Fruit fly (Drosophila melanogaster) whole organism, embryonic: ENCODE measurements around the gene CG8206.

ENCODE experiments used
- Ada2b ChIP-seq: fragments of 200-800 bp; sonication (Bioruptor generic); IDR thresholded peaks from 2 replicates; pipeline ENCODE4 v1.3.6; 2022; ENCODE audit warnings: missing biosample characterization, missing genetic modification characterization
- Blimp-1 ChIP-seq: fragments of 200-800 bp; sonication (Bioruptor generic); optimal IDR thresholded peaks from 3 replicates; lab custom pipeline; 2018; ENCODE audit warnings: missing biosample characterization, missing genetic modification characterization, mild to moderate bottlenecking, moderate library complexity, missing genetic modification reagents
- CG10321 ChIP-seq: fragments of 200-800 bp; sonication (Bioruptor generic); IDR thresholded peaks from 2 replicates; pipeline ENCODE4 v1.3.6; 2022; ENCODE audit warnings: missing biosample characterization, missing genetic modification characterization
- CG11085 ChIP-seq: fragments of 200-800 bp; sonication (Bioruptor generic); IDR thresholded peaks from 2 replicates; pipeline ENCODE4 v1.3.6; 2022; ENCODE audit warnings: missing biosample characterization, missing genetic modification characterization
- CG1233 ChIP-seq: fragments of 200-800 bp; sonication (Bioruptor generic); optimal IDR thresholded peaks from 4 replicates; lab custom pipeline; 2018; ENCODE audit warnings: missing biosample characterization, mild to moderate bottlenecking, missing genetic modification characterization
- CG13775 ChIP-seq: fragments of 200-800 bp; sonication (Bioruptor generic); optimal IDR thresholded peaks from 3 replicates; lab custom pipeline; 2017; ENCODE audit warnings: missing biosample characterization, mild to moderate bottlenecking, missing genetic modification characterization
- CG14441 ChIP-seq: fragments of 200-800 bp; sonication (Bioruptor generic); IDR thresholded peaks from 2 replicates; pipeline ENCODE4 v1.3.6; 2022; ENCODE audit warnings: missing biosample characterization, missing genetic modification characterization
- CG17328 ChIP-seq: fragments of 200-800 bp; sonication (Bioruptor generic); IDR thresholded peaks from 2 replicates; pipeline ENCODE4 v1.3.6; 2022; ENCODE audit warnings: missing biosample characterization, missing genetic modification characterization
- CG2120 ChIP-seq: fragments of 200-800 bp; sonication (Bioruptor generic); optimal IDR thresholded peaks from 3 replicates; lab custom pipeline; 2016; ENCODE audit warnings: missing biosample characterization, missing genetic modification characterization
- CG32532 ChIP-seq: fragments of 200-800 bp; sonication (Bioruptor generic); IDR thresholded peaks from 2 replicates; pipeline ENCODE4 v1.3.6; 2022; ENCODE audit warnings: missing biosample characterization, missing genetic modification characterization
- CG34224 ChIP-seq: fragments of 200-800 bp; sonication (Bioruptor generic); IDR thresholded peaks from 3 replicates; pipeline ENCODE4 v1.3.6; 2022; ENCODE audit warnings: missing biosample characterization, missing genetic modification characterization; ENCODE audit not compliant: partially characterized antibody
- CG42726 ChIP-seq: fragments of 200-800 bp; sonication (Bioruptor generic); IDR thresholded peaks from 2 replicates; pipeline ENCODE4 v1.3.6; 2022; ENCODE audit warnings: missing biosample characterization, missing genetic modification characterization; ENCODE audit not compliant: partially characterized antibody
- CG4424 ChIP-seq: fragments of 200-800 bp; sonication (Bioruptor generic); optimal IDR thresholded peaks from 3 replicates; lab custom pipeline; 2016; ENCODE audit warnings: missing biosample characterization, missing genetic modification characterization
- CG6683 ChIP-seq: fragments of 200-800 bp; sonication (Bioruptor generic); optimal IDR thresholded peaks from 2 replicates; lab custom pipeline; 2017; ENCODE audit warnings: missing biosample characterization, mild to moderate bottlenecking, missing genetic modification characterization, missing genetic modification reagents
- CG6813 ChIP-seq: fragments of 200-800 bp; sonication (Bioruptor generic); optimal IDR thresholded peaks from 2 replicates; lab custom pipeline; 2017; ENCODE audit warnings: missing biosample characterization, missing genetic modification characterization, mild to moderate bottlenecking, moderate library complexity, missing genetic modification reagents
- CG7357 ChIP-seq: fragments of 200-800 bp; sonication (Bioruptor generic); IDR thresholded peaks from 3 replicates; pipeline ENCODE4 v1.3.6; 2022; ENCODE audit warnings: missing biosample characterization, missing genetic modification characterization
- CG7839 ChIP-seq: fragments of 200-800 bp; sonication (Bioruptor generic); optimal IDR thresholded peaks from 3 replicates; lab custom pipeline; 2018; ENCODE audit warnings: missing biosample characterization, mild to moderate bottlenecking, missing genetic modification characterization, moderate library complexity
- CG7928 ChIP-seq: fragments of 200-800 bp; sonication (Bioruptor generic); optimal IDR thresholded peaks from 2 replicates; lab custom pipeline; 2017; ENCODE audit warnings: missing biosample characterization, mild to moderate bottlenecking, missing genetic modification characterization
- CG8944 ChIP-seq: fragments of 200-800 bp; sonication (Bioruptor generic); optimal IDR thresholded peaks from 3 replicates; lab custom pipeline; 2016; ENCODE audit warnings: missing biosample characterization, missing genetic modification characterization
- Dip2 ChIP-seq: fragments of 200-800 bp; sonication (Bioruptor generic); IDR thresholded peaks from 2 replicates; pipeline ENCODE4 v1.3.6; 2022; ENCODE audit warnings: missing biosample characterization, missing genetic modification characterization
- HHEX ChIP-seq: fragments of 200-800 bp; sonication (Bioruptor generic); optimal IDR thresholded peaks from 3 replicates; lab custom pipeline; 2017; ENCODE audit warnings: missing biosample characterization, mild to moderate bottlenecking, missing genetic modification characterization, missing genetic modification reagents
- Hey ChIP-seq: fragments of 200-800 bp; sonication (Bioruptor generic); optimal IDR thresholded peaks from 3 replicates; lab custom pipeline; 2018; ENCODE audit warnings: missing biosample characterization, mild to moderate bottlenecking, missing genetic modification characterization
- Hmr ChIP-seq: fragments of 200-800 bp; sonication (Bioruptor generic); optimal IDR thresholded peaks from 3 replicates; lab custom pipeline; 2017; ENCODE audit warnings: mild to moderate bottlenecking, missing biosample characterization, missing genetic modification reagents, missing genetic modification characterization
- Hr3 ChIP-seq: fragments of 200-800 bp; sonication (Bioruptor generic); optimal IDR thresholded peaks from 3 replicates; lab custom pipeline; 2016; ENCODE audit warnings: missing biosample characterization, missing genetic modification characterization
- Hsf ChIP-seq: fragments of 200-800 bp; sonication (Bioruptor generic); optimal IDR thresholded peaks from 3 replicates; lab custom pipeline; 2016; ENCODE audit warnings: missing biosample characterization, missing genetic modification characterization
- Myb ChIP-seq: fragments of 200-800 bp; sonication (Bioruptor generic); optimal IDR thresholded peaks from 2 replicates; lab custom pipeline; 2016; ENCODE audit warnings: missing biosample characterization, missing genetic modification characterization
- NK7.1 ChIP-seq: fragments of 200-800 bp; sonication (Bioruptor generic); optimal IDR thresholded peaks from 3 replicates; lab custom pipeline; 2016; ENCODE audit warnings: missing biosample characterization, missing genetic modification characterization
- Rfx ChIP-seq: fragments of 200-800 bp; sonication (Bioruptor generic); IDR thresholded peaks from 2 replicates; pipeline ENCODE4 v1.3.6; 2022; ENCODE audit warnings: missing biosample characterization, missing genetic modification characterization
- Sox100B ChIP-seq: fragments of 200-800 bp; sonication (Bioruptor generic); optimal IDR thresholded peaks from 3 replicates; lab custom pipeline; 2018; ENCODE audit warnings: missing biosample characterization, mild to moderate bottlenecking, missing genetic modification characterization
- Trl ChIP-seq, 3 experiments: fragments of >200 bp in 2 of 3; fragments of 200-800 bp in 1 of 3; sonication (Bioruptor generic) in 1 of 3; optimal IDR thresholded peaks; 2 replicates in 1 of 3; 3 replicates in 2 of 3; lab custom pipeline; 2016 to 2017; ENCODE audit warnings: missing biosample characterization in 1 of 3, missing genetic modification characterization in 1 of 3
- ac ChIP-seq: fragments of 200-800 bp; sonication (Bioruptor generic); optimal IDR thresholded peaks from 3 replicates; lab custom pipeline; 2017; ENCODE audit warnings: missing biosample characterization, mild to moderate bottlenecking, missing genetic modification characterization
- chinmo ChIP-seq: fragments of 200-800 bp; sonication (Bioruptor generic); IDR thresholded peaks from 4 replicates; pipeline ENCODE4 v1.3.6; 2022; ENCODE audit warnings: missing biosample characterization, missing genetic modification characterization; ENCODE audit not compliant: partially characterized antibody
- croc ChIP-seq: fragments of 200-800 bp; sonication (Bioruptor generic); conservative IDR thresholded peaks from 3 replicates; pipeline ENCODE4 v1.3.6; 2022; ENCODE audit warnings: missing biosample characterization, missing genetic modification characterization
- crp ChIP-seq, 2 experiments: fragments of 200-800 bp; sonication (Bioruptor generic); optimal IDR thresholded peaks; 2 replicates in 1 of 2; 3 replicates in 1 of 2; lab custom pipeline; 2017; ENCODE audit warnings: missing biosample characterization in 2 of 2, missing genetic modification characterization in 2 of 2, mild to moderate bottlenecking in 1 of 2, moderate library complexity in 1 of 2
- danr ChIP-seq: fragments of 200-800 bp; sonication (Bioruptor generic); IDR thresholded peaks from 2 replicates; pipeline ENCODE4 v1.3.6; 2022; ENCODE audit warnings: missing biosample characterization, missing genetic modification characterization
- dimm ChIP-seq: fragments of 200-800 bp; sonication (Bioruptor generic); IDR thresholded peaks from 2 replicates; pipeline ENCODE4 v1.3.6; 2022; ENCODE audit warnings: missing biosample characterization, missing genetic modification characterization
- disco-r ChIP-seq: fragments of 200-800 bp; sonication (Bioruptor generic); optimal IDR thresholded peaks from 2 replicates; lab custom pipeline; 2016; ENCODE audit warnings: missing biosample characterization, missing genetic modification characterization
- fu2 ChIP-seq: fragments of 200-800 bp; sonication (Bioruptor generic); optimal IDR thresholded peaks from 2 replicates; lab custom pipeline; 2016; ENCODE audit warnings: missing biosample characterization, missing genetic modification characterization
- kah ChIP-seq: fragments of 200-800 bp; sonication (Bioruptor generic); optimal IDR thresholded peaks from 2 replicates; lab custom pipeline; 2018; ENCODE audit warnings: missing biosample characterization, mild to moderate bottlenecking, missing genetic modification characterization
- kay ChIP-seq: fragments of 200-800 bp; sonication (Bioruptor generic); optimal IDR thresholded peaks from 2 replicates; lab custom pipeline; 2016; ENCODE audit warnings: missing biosample characterization, missing genetic modification characterization
- lilli ChIP-seq: fragments of 200-800 bp; sonication (Bioruptor generic); optimal IDR thresholded peaks from 3 replicates; lab custom pipeline; 2016; ENCODE audit warnings: missing biosample characterization, missing genetic modification characterization
- luna ChIP-seq: fragments of 200-800 bp; sonication (Bioruptor generic); optimal IDR thresholded peaks from 2 replicates; lab custom pipeline; 2016; ENCODE audit warnings: missing biosample characterization, missing genetic modification characterization
- mirr ChIP-seq: fragments of 200-800 bp; sonication (Bioruptor generic); optimal IDR thresholded peaks from 3 replicates; lab custom pipeline; 2018; ENCODE audit warnings: missing biosample characterization, mild to moderate bottlenecking, missing genetic modification characterization
- mld ChIP-seq: fragments of 200-800 bp; sonication (Bioruptor generic); IDR thresholded peaks from 3 replicates; pipeline ENCODE4 v1.3.6; 2022; ENCODE audit warnings: missing biosample characterization, missing genetic modification characterization; ENCODE audit not compliant: partially characterized antibody
- nerfin-1 ChIP-seq: fragments of 200-800 bp; sonication (Bioruptor generic); optimal IDR thresholded peaks from 3 replicates; lab custom pipeline; 2019; ENCODE audit warnings: missing biosample characterization, mild to moderate bottlenecking, missing genetic modification characterization, moderate library complexity
- nmo ChIP-seq: fragments of 200-800 bp; sonication (Bioruptor generic); optimal IDR thresholded peaks from 2 replicates; lab custom pipeline; 2018; ENCODE audit warnings: missing biosample characterization, mild to moderate bottlenecking, missing genetic modification characterization, moderate library complexity
- row ChIP-seq: fragments of 200-800 bp; sonication (Bioruptor generic); IDR thresholded peaks from 3 replicates; pipeline ENCODE4 v1.3.6; 2022; ENCODE audit warnings: missing biosample characterization, missing genetic modification characterization
- schlank ChIP-seq: fragments of 200-800 bp; sonication (Bioruptor generic); optimal IDR thresholded peaks from 2 replicates; lab custom pipeline; 2018; ENCODE audit warnings: missing biosample characterization, mild to moderate bottlenecking, missing genetic modification characterization
- so ChIP-seq: fragments of 200-800 bp; sonication (Bioruptor generic); IDR thresholded peaks from 3 replicates; pipeline ENCODE4 v1.3.6; 2022; ENCODE audit warnings: missing biosample characterization, missing genetic modification characterization
- vfl ChIP-seq: fragments of 200-800 bp; sonication (Bioruptor generic); optimal IDR thresholded peaks from 2 replicates; lab custom pipeline; 2016; ENCODE audit warnings: missing biosample characterization, missing genetic modification characterization

The CG8206 gene

dm6 chrX:15733995-15734394, 5.0 kb upstream of the CG8206 start, which contains the start of the genes CG12379 and MagR (continued):
- peak; percentile 82 for TF ChIP-seq lilli (GFP tag; lab: Kevin White, UChicago)
- TF ChIP-seq Hr3 = peak; percentile 54
- TF ChIP-seq Hmr = no peak
- no peak for TF ChIP-seq CG10321 (GFP tag; lab: Robert Waterston, UW)
- TF ChIP-seq HHEX (GFP tag; lab: Kevin White, UChicago) = no peak
- no peak for TF ChIP-seq Hey (tag; lab: Kevin White, UChicago)
- no peak for TF ChIP-seq kay (GFP tag; lab: Kevin White, UChicago)
- no peak for TF ChIP-seq Blimp-1 (GFP tag; lab: Kevin White, UChicago)
- TF ChIP-seq CG6683 (GFP tag; lab: Kevin White, UChicago) = no peak
- TF ChIP-seq CG7928 = peak; percentile 10
- TF ChIP-seq Rfx (GFP tag; lab: Robert Waterston, UW) = peak; percentile 72
- TF ChIP-seq CG8944 (GFP tag; lab: Kevin White, UChicago) = no peak
- TF ChIP-seq Trl (optimal IDR thresholded peaks at IDR 0.05; lab: Kevin White, UChicago) = no peak
- peak; percentile 40 for TF ChIP-seq Trl (GFP tag; optimal IDR thresholded peaks at IDR 0.05; lab: Kevin White, UChicago)
- TF ChIP-seq chinmo (GFP tag; lab: Robert Waterston, UW) = 0 out of 4 replicates have a peak, but pooled peaks have one; percentile 67
- peak; percentile 75 for TF ChIP-seq Myb (GFP tag; lab: Kevin White, UChicago)
- no peak for TF ChIP-seq Dip2
- TF ChIP-seq CG7839 (tag; lab: Kevin White, UChicago) = no peak
- TF ChIP-seq Ada2b (GFP tag; lab: Robert Waterston, UW) = 0 out of 2 replicates have a peak, but pooled peaks have one; percentile 9
- TF ChIP-seq CG11085 (GFP tag; lab: Robert Waterston, UW) = no peak; the same call in 1 of the 2 replicates
- no peak for TF ChIP-seq Sox100B
- TF ChIP-seq so = no peak
- TF ChIP-seq disco-r (GFP tag; lab: Kevin White, UChicago) = peak; percentile 18
- TF ChIP-seq ac (GFP tag; lab: Kevin White, UChicago) = no peak
- no peak for TF ChIP-seq CG6813 (GFP tag; lab: Kevin White, UChicago)
- TF ChIP-seq luna = no peak
- no peak for TF ChIP-seq CG14441
- TF ChIP-seq CG2120 (GFP tag; lab: Kevin White, UChicago) = peak; percentile 79
- TF ChIP-seq crp (GFP tag; optimal IDR thresholded peaks at IDR 0.05; lab: Kevin White, UChicago) = peak; percentile 25 to 82
- 0 out of 3 replicates have a peak, but pooled peaks have one; percentile 37 for TF ChIP-seq CG7357 (GFP tag; lab: Robert Waterston, UW)
- peak; percentile 46 for TF ChIP-seq CG1233 (GFP tag; lab: Kevin White, UChicago)
- peak; percentile 31 for TF ChIP-seq vfl (GFP tag; lab: Kevin White, UChicago)
- TF ChIP-seq schlank (tag; lab: Kevin White, UChicago) = peak; percentile 29
- peak; percentile 62; the same call in 1 of the 2 replicates for TF ChIP-seq CG42726 (GFP tag; lab: Robert Waterston, UW)
- peak; percentile 27 for TF ChIP-seq NK7.1
- TF ChIP-seq CG4424 (GFP tag; lab: Kevin White, UChicago) = peak; percentile 49
- peak; percentile 51; the same call in 1 of the 3 replicates for TF ChIP-seq mld
- TF ChIP-seq row (GFP tag; lab: Robert Waterston, UW) = peak; percentile 95
- peak; percentile 46; the same call in 1 of the 2 replicates for TF ChIP-seq CG32532
- TF ChIP-seq mirr (GFP tag; lab: Kevin White, UChicago) = peak; percentile 24
- peak; percentile 59 for TF ChIP-seq CG13775
- TF ChIP-seq kah (GFP tag; lab: Kevin White, UChicago) = peak; percentile 6
- peak; percentile 27 for TF ChIP-seq fu2 (GFP tag; lab: Kevin White, UChicago)
- TF ChIP-seq dimm = no peak
- no peak; the same call in 2 of the 3 replicates for TF ChIP-seq croc (GFP tag; lab: Robert Waterston, UW)
- TF ChIP-seq CG34224 (GFP tag; lab: Robert Waterston, UW) = peak; percentile 71
- TF ChIP-seq CG17328 = no peak
- peak; percentile 63 for TF ChIP-seq Hsf (GFP tag; lab: Kevin White, UChicago)
- TF ChIP-seq nerfin-1 (tag; lab: Kevin White, UChicago) = peak; percentile 79
- TF ChIP-seq nmo (GFP tag; lab: Kevin White, UChicago) = peak; percentile 80
- 0 out of 2 replicates have a peak, but pooled peaks have one; percentile 15 for TF ChIP-seq danr
